Worm (Caenorhabditis elegans) whole organism, midembryonic: ENCODE measurements around the gene asp-15.

ENCODE experiments used
- T22C8.4 ChIP-seq: fragments of 200-800 bp; sonication (Bioruptor generic); IDR thresholded peaks from 2 replicates; pipeline ENCODE4 v1.3.6; 2022; ENCODE audit warnings: missing genetic modification characterization, missing compliant biosample characterization
- flt-1 ChIP-seq: fragments of 200-800 bp; sonication (Bioruptor generic); IDR thresholded peaks from 2 replicates; pipeline ENCODE4 v1.3.6; 2022; ENCODE audit warnings: missing genetic modification characterization, missing compliant biosample characterization
- med-1 ChIP-seq: sonication (generic microtip); optimal IDR thresholded peaks from 2 replicates; lab custom pipeline; 2017; ENCODE audit warnings: missing genetic modification characterization, mild to moderate bottlenecking, missing compliant biosample characterization, antibody characterized with exemption, missing genetic modification reagents; ENCODE audit not compliant: insufficient read depth
- tab-1 ChIP-seq: fragments of 200-800 bp; sonication (Bioruptor generic); IDR thresholded peaks from 2 replicates; pipeline ENCODE4 v1.3.6; 2022; ENCODE audit warnings: missing genetic modification characterization, missing compliant biosample characterization
- ztf-29 ChIP-seq: fragments of 200-800 bp; sonication (Bioruptor generic); IDR thresholded peaks from 2 replicates; pipeline ENCODE4 v1.3.6; 2022; ENCODE audit warnings: missing genetic modification reagents, missing genetic modification characterization, missing compliant biosample characterization

- TF ChIP-seq T22C8.4, result no peak
- TF ChIP-seq ztf-29 (GFP tag; lab: Robert Waterston, UW), result no peak
- TF ChIP-seq med-1 (GFP tag; lab: Kevin White, UChicago), result no peak
- no peak for TF ChIP-seq tab-1 (GFP tag; lab: Robert Waterston, UW)
- TF ChIP-seq flt-1 (GFP tag; lab: Robert Waterston, UW), result no peak
Observed at ce11 chrV:19059873-19060272, 15.2 kb upstream of the asp-15 start, which contains the start of gene twk-46.
